Worm (Caenorhabditis elegans) whole organism, early embryonic: Measurements from ENCODE around the gene str-89.

Experiments
- aly-1 ChIP-seq: sonication (generic microtip); optimal IDR thresholded peaks from 2 replicates; lab custom pipeline; 2016; ENCODE audit warnings: missing genetic modification characterization, missing compliant biosample characterization
- ama-1 ChIP-seq: fragments of 150-350 bp; optimal IDR thresholded peaks from 2 replicates; lab custom pipeline; 2014
- ceh-36 ChIP-seq: sonication (generic microtip); optimal IDR thresholded peaks from 2 replicates; lab custom pipeline; 2016; ENCODE audit warnings: missing genetic modification characterization, inconsistent platforms, missing compliant biosample characterization
- scrt-1 ChIP-seq: fragments of 200-800 bp; sonication (Bioruptor generic); IDR thresholded peaks from 2 replicates; pipeline ENCODE4 v1.3.6; 2022; ENCODE audit warnings: missing genetic modification characterization, missing compliant biosample characterization
- tra-4 ChIP-seq: sonication (generic microtip); optimal IDR thresholded peaks from 2 replicates; lab custom pipeline; 2017; ENCODE audit warnings: missing genetic modification characterization, missing compliant biosample characterization

- no peak for TF ChIP-seq scrt-1
- no peak for TF ChIP-seq tra-4 (tag; lab: Kevin White, UChicago)
- no peak for TF ChIP-seq ceh-36 (tag; lab: Kevin White, UChicago)
- no peak for TF ChIP-seq aly-1 (tag; lab: Kevin White, UChicago)
- no peak for TF ChIP-seq ama-1
Measured at ce11 chrV:17668531-17668930, at the start of gene str-89.
